Worm (Caenorhabditis elegans): ENCODE data around the gene F59E11.6.

ce11 chrV:8948996-8949395 lies 42.6 kb upstream of the F59E11.6 start:
- no peak for TF ChIP-seq egl-27 (tag; optimal IDR thresholded peaks at IDR 0.05)
- TF ChIP-seq nhr-77 (tag; optimal IDR thresholded peaks at IDR 0.05), result no peak
- TF ChIP-seq ZK546.5 (tag; optimal IDR thresholded peaks at IDR 0.05), result no peak
- no peak for TF ChIP-seq ceh-82 (tag; optimal IDR thresholded peaks at IDR 0.05)
- no peak for TF ChIP-seq nhr-21 (tag; optimal IDR thresholded peaks at IDR 0.05)
- no peak for TF ChIP-seq zag-1 (tag; optimal IDR thresholded peaks at IDR 0.05)
- no peak for TF ChIP-seq ztf-4 (tag; optimal IDR thresholded peaks at IDR 0.05)
